Fruit fly (Drosophila melanogaster) whole organism, embryonic: ENCODE measurements around the gene CG5892.
A peak's percentile ranks its signal among the peaks of the same experiment; 100 is the strongest.

Experiments
- CG10267 ChIP-seq: fragments of 200-800 bp; sonication (Bioruptor generic); optimal IDR thresholded peaks from 2 replicates; lab custom pipeline; 2018; ENCODE audit warnings: missing biosample characterization, mild to moderate bottlenecking, missing genetic modification characterization, moderate library complexity
- CG10462 ChIP-seq: fragments of 200-800 bp; sonication (Bioruptor generic); optimal IDR thresholded peaks from 2 replicates; lab custom pipeline; 2016; ENCODE audit warnings: missing biosample characterization, missing genetic modification characterization
- CG10654 ChIP-seq: fragments of 200-800 bp; sonication (Bioruptor generic); optimal IDR thresholded peaks from 2 replicates; lab custom pipeline; 2016; ENCODE audit warnings: missing biosample characterization, missing genetic modification characterization
- CG11456 ChIP-seq: fragments of 200-800 bp; sonication (Bioruptor generic); IDR thresholded peaks from 3 replicates; pipeline ENCODE4 v1.3.6; 2022; ENCODE audit warnings: missing biosample characterization, missing genetic modification characterization
- CG11560 ChIP-seq: fragments of 200-800 bp; sonication (Bioruptor generic); IDR thresholded peaks from 3 replicates; pipeline ENCODE4 v1.3.6; 2022; ENCODE audit warnings: missing biosample characterization, missing genetic modification characterization
- CG11723 ChIP-seq: fragments of 200-800 bp; sonication (Bioruptor generic); optimal IDR thresholded peaks from 2 replicates; lab custom pipeline; 2017; ENCODE audit warnings: missing biosample characterization, mild to moderate bottlenecking, missing genetic modification characterization
- CG12744 ChIP-seq: fragments of 200-800 bp; sonication (Bioruptor generic); optimal IDR thresholded peaks from 2 replicates; lab custom pipeline; 2016; ENCODE audit warnings: missing biosample characterization, missing genetic modification characterization
- CG15073 ChIP-seq: fragments of 200-800 bp; sonication (Bioruptor generic); optimal IDR thresholded peaks from 2 replicates; lab custom pipeline; 2016; ENCODE audit warnings: missing biosample characterization, missing genetic modification characterization
- CG15479 ChIP-seq: fragments of 200-800 bp; sonication (Bioruptor generic); optimal IDR thresholded peaks from 3 replicates; lab custom pipeline; 2019; ENCODE audit warnings: missing biosample characterization, mild to moderate bottlenecking, missing genetic modification characterization, moderate library complexity
- CG15514 ChIP-seq: fragments of 200-800 bp; sonication (Bioruptor generic); optimal IDR thresholded peaks from 3 replicates; lab custom pipeline; 2017; ENCODE audit warnings: missing biosample characterization, missing genetic modification characterization, mild to moderate bottlenecking, moderate library complexity, missing genetic modification reagents
- CG1602 ChIP-seq: fragments of 200-800 bp; sonication (Bioruptor generic); optimal IDR thresholded peaks from 3 replicates; lab custom pipeline; 2016; ENCODE audit warnings: missing biosample characterization, missing genetic modification characterization
- CG1603 ChIP-seq: fragments of 200-800 bp; sonication (Bioruptor generic); optimal IDR thresholded peaks from 2 replicates; lab custom pipeline; 2019; ENCODE audit warnings: missing biosample characterization, mild to moderate bottlenecking, missing genetic modification characterization, moderate library complexity
- CG16863 ChIP-seq: fragments of 200-800 bp; sonication (Bioruptor generic); optimal IDR thresholded peaks from 3 replicates; lab custom pipeline; 2016; ENCODE audit warnings: missing biosample characterization, missing genetic modification characterization
- CG17361 ChIP-seq: fragments of 200-800 bp; sonication (Bioruptor generic); IDR thresholded peaks from 3 replicates; pipeline ENCODE4 v1.3.6; 2022; ENCODE audit warnings: missing biosample characterization, missing genetic modification characterization
- CG18764 ChIP-seq: fragments of 200-800 bp; sonication (Bioruptor generic); optimal IDR thresholded peaks from 3 replicates; lab custom pipeline; 2016; ENCODE audit warnings: missing biosample characterization, missing genetic modification characterization
- CG2202 ChIP-seq: fragments of 200-800 bp; sonication (Bioruptor generic); optimal IDR thresholded peaks from 2 replicates; lab custom pipeline; 2018; ENCODE audit warnings: missing biosample characterization, mild to moderate bottlenecking, missing genetic modification characterization
- CG30403 ChIP-seq: fragments of 200-800 bp; sonication (Bioruptor generic); optimal IDR thresholded peaks from 3 replicates; lab custom pipeline; 2016; ENCODE audit warnings: missing biosample characterization, missing genetic modification characterization
- CG31441 ChIP-seq: fragments of 200-800 bp; sonication (Bioruptor generic); IDR thresholded peaks from 2 replicates; pipeline ENCODE4 v1.3.6; 2022; ENCODE audit warnings: missing biosample characterization, missing genetic modification characterization
- CG34376 ChIP-seq: fragments of 200-800 bp; sonication (Bioruptor generic); optimal IDR thresholded peaks from 2 replicates; lab custom pipeline; 2018; ENCODE audit warnings: missing biosample characterization, mild to moderate bottlenecking, missing genetic modification characterization
- CG3995 ChIP-seq: fragments of 200-800 bp; sonication (Bioruptor generic); optimal IDR thresholded peaks from 3 replicates; lab custom pipeline; 2016; ENCODE audit warnings: missing biosample characterization, missing genetic modification characterization
- CG4820 ChIP-seq: fragments of 200-800 bp; sonication (Bioruptor generic); optimal IDR thresholded peaks from 3 replicates; lab custom pipeline; 2016; ENCODE audit warnings: missing biosample characterization, missing genetic modification characterization
- CG6683 ChIP-seq: fragments of 200-800 bp; sonication (Bioruptor generic); optimal IDR thresholded peaks from 2 replicates; lab custom pipeline; 2017; ENCODE audit warnings: missing biosample characterization, mild to moderate bottlenecking, missing genetic modification characterization, missing genetic modification reagents
- CG7745 ChIP-seq: fragments of 200-800 bp; sonication (Bioruptor generic); optimal IDR thresholded peaks from 2 replicates; lab custom pipeline; 2018; ENCODE audit warnings: missing biosample characterization, mild to moderate bottlenecking, missing genetic modification characterization, moderate library complexity
- CG9437 ChIP-seq: fragments of 200-800 bp; sonication (Bioruptor generic); optimal IDR thresholded peaks from 2 replicates; lab custom pipeline; 2018; ENCODE audit warnings: missing biosample characterization, mild to moderate bottlenecking, missing genetic modification characterization
- CG9609 ChIP-seq: fragments of 200-800 bp; sonication (Bioruptor generic); optimal IDR thresholded peaks from 3 replicates; lab custom pipeline; 2016; ENCODE audit warnings: missing biosample characterization, missing genetic modification characterization
- CG9876 ChIP-seq: fragments of 200-800 bp; sonication (Bioruptor generic); optimal IDR thresholded peaks from 2 replicates; lab custom pipeline; 2016; ENCODE audit warnings: missing biosample characterization, missing genetic modification characterization
- Camta ChIP-seq: fragments of 200-800 bp; sonication (Bioruptor generic); optimal IDR thresholded peaks from 2 replicates; lab custom pipeline; 2016; ENCODE audit warnings: missing biosample characterization, missing genetic modification characterization
- Fer2 ChIP-seq: fragments of 200-800 bp; sonication (Bioruptor generic); optimal IDR thresholded peaks from 2 replicates; lab custom pipeline; 2018; ENCODE audit warnings: missing biosample characterization, mild to moderate bottlenecking, missing genetic modification characterization, moderate library complexity
- MBD-R2 ChIP-seq: fragments of 200-800 bp; sonication (Bioruptor generic); IDR thresholded peaks from 2 replicates; pipeline ENCODE4 v1.3.6; 2022; ENCODE audit warnings: missing biosample characterization, missing genetic modification characterization
- Max ChIP-seq: fragments of 200-800 bp; sonication (Bioruptor generic); optimal IDR thresholded peaks from 2 replicates; lab custom pipeline; 2016; ENCODE audit warnings: missing biosample characterization, mild to moderate bottlenecking, missing genetic modification characterization
- NC2β ChIP-seq: fragments of 200-800 bp; sonication (Bioruptor generic); optimal IDR thresholded peaks from 2 replicates; lab custom pipeline; 2016; ENCODE audit warnings: missing biosample characterization, missing genetic modification characterization
- Nf-YC ChIP-seq: fragments of 200-800 bp; optimal IDR thresholded peaks from 3 replicates; lab custom pipeline; 2019; ENCODE audit warnings: missing biosample characterization, mild to moderate bottlenecking, missing genetic modification characterization, moderate library complexity
- NfI ChIP-seq: fragments of 200-800 bp; sonication (Bioruptor generic); optimal IDR thresholded peaks from 3 replicates; lab custom pipeline; 2018; ENCODE audit warnings: missing biosample characterization, mild to moderate bottlenecking, missing genetic modification characterization, moderate library complexity
- PHDP ChIP-seq: fragments of 200-800 bp; sonication (Bioruptor generic); optimal IDR thresholded peaks from 3 replicates; lab custom pipeline; 2018; ENCODE audit warnings: missing biosample characterization, mild to moderate bottlenecking, missing genetic modification characterization, moderate library complexity
- ara ChIP-seq: fragments of 200-800 bp; sonication (Bioruptor generic); IDR thresholded peaks from 2 replicates; pipeline ENCODE4 v1.3.6; 2022; ENCODE audit warnings: missing biosample characterization, missing genetic modification characterization
- cas ChIP-seq: fragments of 200-800 bp; sonication (Bioruptor generic); IDR thresholded peaks from 2 replicates; pipeline ENCODE4 v1.3.6; 2022; ENCODE audit warnings: missing biosample characterization, missing genetic modification characterization
- cg ChIP-seq: fragments of 200-800 bp; sonication (Bioruptor generic); optimal IDR thresholded peaks from 3 replicates; lab custom pipeline; 2019; ENCODE audit warnings: missing biosample characterization, mild to moderate bottlenecking, missing genetic modification characterization, moderate library complexity
- chn ChIP-seq: fragments of 200-800 bp; sonication (Bioruptor generic); optimal IDR thresholded peaks from 2 replicates; lab custom pipeline; 2016; ENCODE audit warnings: missing biosample characterization, missing genetic modification characterization
- dan ChIP-seq: fragments of 200-800 bp; sonication (Bioruptor generic); IDR thresholded peaks from 2 replicates; pipeline ENCODE4 v1.3.6; 2022; ENCODE audit warnings: missing biosample characterization, missing genetic modification characterization
- kay ChIP-seq: fragments of 200-800 bp; sonication (Bioruptor generic); optimal IDR thresholded peaks from 2 replicates; lab custom pipeline; 2016; ENCODE audit warnings: missing biosample characterization, missing genetic modification characterization
- ken ChIP-seq: fragments of 200-800 bp; sonication (Bioruptor generic); IDR thresholded peaks from 3 replicates; pipeline ENCODE4 v1.3.6; 2022; ENCODE audit warnings: missing biosample characterization, missing genetic modification characterization
- lab ChIP-seq: fragments of 200-800 bp; sonication (Bioruptor generic); optimal IDR thresholded peaks from 3 replicates; lab custom pipeline; 2017; ENCODE audit warnings: missing biosample characterization, missing genetic modification characterization, mild to moderate bottlenecking, moderate library complexity, missing genetic modification reagents
- lola ChIP-seq, 3 experiments: fragments of >200 bp in 2 of 3; fragments of 200-800 bp in 1 of 3; sonication (Bioruptor generic) in 1 of 3; optimal IDR thresholded peaks; 2 replicates each; lab custom pipeline; 2017 to 2019; ENCODE audit warnings: missing biosample characterization in 3 of 3, missing genetic modification characterization in 3 of 3, mild to moderate bottlenecking in 1 of 3, moderate library complexity in 1 of 3
- odd ChIP-seq: fragments of 200-800 bp; sonication (Bioruptor generic); optimal IDR thresholded peaks from 2 replicates; lab custom pipeline; 2017; ENCODE audit warnings: missing biosample characterization, mild to moderate bottlenecking, missing genetic modification characterization
- otp ChIP-seq: fragments of 200-800 bp; sonication (Bioruptor generic); IDR thresholded peaks from 3 replicates; pipeline ENCODE4, ENCODE4 v1.3.6; 2022; ENCODE audit warnings: missing biosample characterization, missing genetic modification characterization
- p53 ChIP-seq: fragments of 200-800 bp; sonication (Bioruptor generic); optimal IDR thresholded peaks from 2 replicates; lab custom pipeline; 2016; ENCODE audit warnings: missing biosample characterization, missing genetic modification characterization
- pan ChIP-seq, 4 experiments: fragments of >200 bp in 3 of 4; fragments of 200-800 bp in 1 of 4; sonication (Bioruptor generic) in 1 of 4; optimal IDR thresholded peaks in 3 of 4; IDR thresholded peaks in 1 of 4; 2 replicates each; pipeline versions ENCODE4 v1.3.6 to Lab custom; 2017 to 2022; ENCODE audit warnings: missing biosample characterization in 2 of 4, missing genetic modification characterization in 2 of 4, mixed read lengths in 1 of 4
- repo ChIP-seq: fragments of 200-800 bp; sonication (Bioruptor generic); optimal IDR thresholded peaks from 2 replicates; lab custom pipeline; 2016; ENCODE audit warnings: missing biosample characterization, missing genetic modification characterization
- rib ChIP-seq: fragments of 200-800 bp; sonication (Bioruptor generic); IDR thresholded peaks from 2 replicates; pipeline ENCODE4 v1.3.6; 2022; ENCODE audit warnings: missing biosample characterization, missing genetic modification characterization
- ro ChIP-seq: fragments of 200-800 bp; sonication (Bioruptor generic); IDR thresholded peaks from 2 replicates; pipeline ENCODE4 v1.3.6; 2022; ENCODE audit warnings: missing biosample characterization, missing genetic modification characterization

The CG5892 gene

dm6 chr3R:21223453-21224057 lies 18.9 kb upstream of the CG5892 start, which contains the start of the genes CG3337 and Nelf-A (continued):
- TF ChIP-seq cas (GFP tag; lab: Robert Waterston, UW) (peak; percentile 56; the same call in 1 of the 2 replicates), otp (GFP tag; lab: Robert Waterston, UW) (no peak), CG11560 (tag; lab: Robert Waterston, UW) (peak; percentile 68; the same call in 2 of the 3 replicates), CG4820 (peak; percentile 59), lola (GFP tag; optimal IDR thresholded peaks at IDR 0.05; lab: Kevin White, UChicago) (no peak), CG16863 (GFP tag; lab: Kevin White, UChicago) (peak; percentile 56), CG12744 (GFP tag; lab: Kevin White, UChicago) (peak; percentile 65), CG9609 (GFP tag; lab: Kevin White, UChicago) (peak; percentile 80), CG7745 (tag; lab: Kevin White, UChicago) (no peak), NC2β (GFP tag; lab: Kevin White, UChicago) (peak; percentile 73), CG15479 (GFP tag; lab: Kevin White, UChicago) (no peak), CG6683 (no peak), PHDP (tag; lab: Kevin White, UChicago) (peak; percentile 35), Camta (GFP tag; lab: Kevin White, UChicago) (peak; percentile 77), CG10654 (GFP tag; lab: Kevin White, UChicago) (peak; percentile 62), kay (peak; percentile 26), CG1603 (tag; lab: Kevin White, UChicago) (peak; percentile 86), MBD-R2 (GFP tag; lab: Robert Waterston, UW) (peak; percentile 98), CG31441 (no peak; the same call in 1 of the 2 replicates), repo (peak; percentile 72), pan (optimal IDR thresholded peaks at IDR 0.05; lab: Kevin White, UChicago) (no peak), pan (GFP tag; optimal IDR thresholded peaks at IDR 0.05 in 1 of 2, IDR thresholded peaks at IDR 0.05 in 1 of 2) (peak in 1 of 2 experiments; percentile 36), NfI (GFP tag; lab: Kevin White, UChicago) (peak; percentile 80), CG3995 (GFP tag; lab: Kevin White, UChicago) (peak; percentile 29), chn (GFP tag; lab: Kevin White, UChicago) (peak; percentile 75), Nf-YC (tag; lab: Kevin White, UChicago) (no peak), CG10462 (GFP tag; lab: Kevin White, UChicago) (no peak), CG9437 (peak; percentile 0), CG10267 (tag; lab: Kevin White, UChicago) (peak; percentile 97), CG15514 (GFP tag; lab: Kevin White, UChicago) (peak; percentile 85), lab (GFP tag; lab: Kevin White, UChicago) (no peak), CG15073 (GFP tag; lab: Kevin White, UChicago) (no peak), Fer2 (tag; lab: Kevin White, UChicago) (no peak), CG9876 (GFP tag; lab: Kevin White, UChicago) (peak; percentile 72), ken (peak; percentile 72), rib (peak; percentile 82), CG30403 (GFP tag; lab: Kevin White, UChicago) (peak; percentile 62), CG17361 (GFP tag; lab: Robert Waterston, UW) (no peak; the same call in 2 of the 3 replicates), CG11723 (no peak), CG11456 (GFP tag; lab: Robert Waterston, UW) (peak; percentile 88), ara (peak; percentile 47; the same call in 1 of the 2 replicates), ro (GFP tag; lab: Robert Waterston, UW) (no peak), CG18764 (GFP tag; lab: Kevin White, UChicago) (peak; percentile 32), CG34376 (GFP tag; lab: Kevin White, UChicago) (peak; percentile 61), cg (GFP tag; lab: Kevin White, UChicago) (peak; percentile 63), CG2202 (tag; lab: Kevin White, UChicago) (no peak), dan (GFP tag; lab: Robert Waterston, UW) (no peak), p53 (GFP tag; lab: Kevin White, UChicago) (peak; percentile 82), CG1602 (peak; percentile 51), Max (GFP tag; lab: Kevin White, UChicago) (peak; percentile 83), odd (no peak)
